Fruit fly (Drosophila melanogaster): ENCODE data around the gene CG13059.

DNA sequence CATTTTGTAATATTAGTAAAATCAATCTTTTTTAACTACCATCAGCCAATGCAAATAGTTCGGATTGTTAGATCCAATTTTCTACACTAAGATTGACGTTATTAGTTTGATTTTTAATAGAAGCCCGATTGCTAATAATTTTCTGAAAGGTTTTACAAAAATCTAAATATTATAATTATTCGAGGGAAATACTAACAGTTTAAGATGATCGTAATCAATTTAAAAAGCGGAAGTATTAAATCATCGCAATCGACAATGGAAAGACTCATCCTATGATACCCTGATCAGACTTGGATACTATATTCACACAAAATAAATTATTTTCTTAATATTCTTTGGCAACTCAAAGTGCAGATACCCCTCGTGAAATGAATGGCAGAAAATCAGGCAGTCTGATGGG lies 34.4 kb downstream of the CG13059 start:
- TF ChIP-seq CG8478 (optimal IDR thresholded peaks at IDR 0.05) (no peak), CTCF (optimal IDR thresholded peaks at IDR 0.05) (no peak)

All from S2 (cell line).